Worm (Caenorhabditis elegans) whole organism, mixed stage, embryonic: ENCODE measurements around the gene Y57G11C.46.

Experiments used
- M03D4.4 ChIP-seq: sonication (generic microtip); optimal IDR thresholded peaks from 2 replicates; lab custom pipeline; 2017; ENCODE audit warnings: mild to moderate bottlenecking, missing genetic modification characterization, missing compliant biosample characterization
- blmp-1 ChIP-seq: fragments of 150-350 bp; optimal IDR thresholded peaks from 2 replicates; lab custom pipeline; 2014; ENCODE audit warnings: missing biosample characterization, missing genetic modification characterization
- ceh-39 ChIP-seq: fragments of 150-350 bp; optimal IDR thresholded peaks from 2 replicates; lab custom pipeline; 2014; ENCODE audit warnings: missing biosample characterization, missing genetic modification characterization
- ceh-43 ChIP-seq: fragments of 200-800 bp; sonication (Bioruptor generic); optimal IDR thresholded peaks from 2 replicates; lab custom pipeline; 2018; ENCODE audit warnings: mild to moderate bottlenecking, missing genetic modification characterization, moderate library complexity, missing compliant biosample characterization
- ceh-83 ChIP-seq: fragments of 200-800 bp; sonication (Bioruptor generic); optimal IDR thresholded peaks from 2 replicates; lab custom pipeline; 2018; ENCODE audit warnings: mild to moderate bottlenecking, missing genetic modification characterization, missing compliant biosample characterization
- ces-1 ChIP-seq: fragments of 150-350 bp; optimal IDR thresholded peaks from 2 replicates; lab custom pipeline; 2014; ENCODE audit warnings: missing biosample characterization, missing genetic modification reagents, missing genetic modification characterization
- lsy-2 ChIP-seq: fragments of 150-350 bp; optimal IDR thresholded peaks from 2 replicates; lab custom pipeline; 2014; ENCODE audit warnings: missing biosample characterization, missing genetic modification characterization
- nhr-12 ChIP-seq: fragments of 150-350 bp; optimal IDR thresholded peaks from 2 replicates; lab custom pipeline; 2014; ENCODE audit warnings: missing biosample characterization, missing genetic modification characterization
- snpc-4 ChIP-seq: fragments of 150-350 bp; optimal IDR thresholded peaks from 2 replicates; lab custom pipeline; 2014; ENCODE audit warnings: missing biosample characterization, missing genetic modification characterization
- unc-120 ChIP-seq: sonication (generic microtip); optimal IDR thresholded peaks from 2 replicates; lab custom pipeline; 2017; ENCODE audit warnings: missing genetic modification characterization, missing compliant biosample characterization; ENCODE audit not compliant: poor library complexity, severe bottlenecking
- unc-39 ChIP-seq: fragments of 150-350 bp; optimal IDR thresholded peaks from 2 replicates; lab custom pipeline; 2014; ENCODE audit warnings: missing biosample characterization, missing genetic modification characterization
- unc-62 ChIP-seq: fragments of 150-350 bp; optimal IDR thresholded peaks from 2 replicates; lab custom pipeline; 2014; ENCODE audit warnings: missing biosample characterization, missing genetic modification reagents, missing genetic modification characterization

DNA sequence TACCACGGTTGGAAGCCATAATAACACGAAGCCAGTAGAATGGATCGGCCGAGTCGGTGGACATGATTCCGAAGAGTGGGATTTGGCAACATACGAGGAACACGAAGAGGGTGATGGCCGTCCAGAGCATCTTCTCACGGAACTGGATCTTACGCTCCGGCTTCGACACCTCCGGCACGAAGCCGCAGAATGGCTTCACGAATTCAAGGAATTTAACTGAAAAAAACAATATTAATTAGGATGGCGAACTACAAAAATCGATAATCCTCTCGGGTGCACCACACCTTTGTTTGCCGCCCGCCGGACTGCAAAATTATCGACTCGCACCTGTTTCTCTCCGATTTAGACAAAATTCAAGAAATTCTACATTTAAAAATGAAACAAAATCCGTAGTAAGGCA, 8.0 kb upstream of the Y57G11C.46 start:
- no peak for TF ChIP-seq ceh-39 (tag; lab: Kevin White, UChicago)
- TF ChIP-seq ceh-43 (GFP tag; lab: Kevin White, UChicago): no peak
- no peak for TF ChIP-seq unc-62 (GFP tag; lab: Kevin White, UChicago)
- no peak for TF ChIP-seq nhr-12 (tag; lab: Kevin White, UChicago)
- TF ChIP-seq blmp-1 (tag; lab: Kevin White, UChicago): no peak
- no peak for TF ChIP-seq snpc-4 (tag; lab: Kevin White, UChicago)
- TF ChIP-seq ceh-83 (GFP tag; lab: Kevin White, UChicago): no peak
- TF ChIP-seq unc-120: no peak
- TF ChIP-seq lsy-2: no peak
- TF ChIP-seq M03D4.4 (tag; lab: Kevin White, UChicago): no peak
- TF ChIP-seq ces-1 (GFP tag; lab: Kevin White, UChicago): no peak
- TF ChIP-seq unc-39 (tag; lab: Kevin White, UChicago): no peak
